Fruit fly (Drosophila melanogaster): Measurements from ENCODE around the gene Rcc1.

dm6 chr3L:5902189-5902765 lies 30.3 kb downstream of the Rcc1 start, which contains the start of gene QC:
- TF ChIP-seq CG31627 (GFP tag; optimal IDR thresholded peaks at IDR 0.05) (no peak), acj6 (GFP tag; optimal IDR thresholded peaks at IDR 0.05) (no peak), Hr38 (GFP tag; optimal IDR thresholded peaks at IDR 0.05) (no peak)

All from whole organism, prepupa.